Fruit fly (Drosophila melanogaster): ENCODE measurements around the gene TfIIA-L.

The TfIIA-L gene

DNA sequence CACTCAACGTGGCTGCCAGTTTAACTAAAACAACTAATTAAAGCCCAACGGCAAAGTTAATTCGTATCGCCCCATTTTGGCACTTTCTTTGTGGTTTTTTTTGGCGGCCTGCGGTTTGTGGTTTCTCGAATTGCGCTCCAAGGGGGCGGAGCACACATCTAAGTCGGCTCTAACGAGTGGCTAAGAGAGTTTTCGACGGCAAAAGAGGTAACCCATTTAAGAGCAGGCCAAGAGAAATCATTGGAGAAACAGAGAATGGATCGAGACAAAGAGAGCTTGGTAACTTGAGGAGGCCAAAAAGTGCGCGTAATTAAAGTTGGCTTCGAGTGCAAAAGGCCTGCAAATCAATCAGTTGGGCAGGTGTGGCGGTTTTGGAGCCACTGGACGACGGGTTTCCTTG lies 27.9 kb upstream of the TfIIA-L start (continued):
- no peak for TF ChIP-seq wor (GFP tag; IDR thresholded peaks at IDR 0.05)
- no peak for TF ChIP-seq CG2129 (GFP tag; IDR thresholded peaks at IDR 0.05; ENCODE audit: partially characterized antibody)
- TF ChIP-seq danr (GFP tag; IDR thresholded peaks at IDR 0.05) = no peak
- TF ChIP-seq Chrac-16 (GFP tag; optimal IDR thresholded peaks at IDR 0.05) = no peak
- TF ChIP-seq Nf-YB (GFP tag; optimal IDR thresholded peaks at IDR 0.05) = peak; percentile 60

- TF ChIP-seq CG6272 (GFP tag; IDR thresholded peaks at IDR 0.05) (no peak), CG11398 (GFP tag; optimal IDR thresholded peaks at IDR 0.05) (no peak), br (optimal IDR thresholded peaks at IDR 0.05) (no peak), ewg (GFP tag; optimal IDR thresholded peaks at IDR 0.05) (no peak), az2 (GFP tag; optimal IDR thresholded peaks at IDR 0.05) (no peak), Sry-β (GFP tag; optimal IDR thresholded peaks at IDR 0.05) (no peak), Med (GFP tag) (peak; percentile 32), Sry-δ (GFP tag; optimal IDR thresholded peaks at IDR 0.05) (no peak), org-1 (GFP tag; optimal IDR thresholded peaks at IDR 0.05) (no peak), Drgx (GFP tag; IDR thresholded peaks at IDR 0.05) (peak; percentile 43; the same call in 1 of the 2 replicates), CG13624 (GFP tag; optimal IDR thresholded peaks at IDR 0.05) (no peak), D (optimal IDR thresholded peaks at IDR 0.05) (no peak), D (GFP tag; optimal IDR thresholded peaks at IDR 0.05) (no peak), CG17612 (GFP tag; IDR thresholded peaks at IDR 0.05) (no peak), Stat92E (GFP tag; optimal IDR thresholded peaks at IDR 0.05) (no peak), Pdp1 (GFP tag; optimal IDR thresholded peaks at IDR 0.05) (no peak), dysf (GFP tag; IDR thresholded peaks at IDR 0.05) (no peak), CG8290 (GFP tag; optimal IDR thresholded peaks at IDR 0.05) (no peak), CG8290 (tag; optimal IDR thresholded peaks at IDR 0.05) (no peak), CrebB (tag; optimal IDR thresholded peaks at IDR 0.05) (no peak), CG10209 (GFP tag; optimal IDR thresholded peaks at IDR 0.05) (no peak), gsb (GFP tag; IDR thresholded peaks at IDR 0.05) (no peak), Bteb2 (GFP tag; optimal IDR thresholded peaks at IDR 0.05) (no peak), ara (GFP tag; IDR thresholded peaks at IDR 0.05) (no peak), Usf (GFP tag; optimal IDR thresholded peaks at IDR 0.05) (no peak), D19B (GFP tag; optimal IDR thresholded peaks at IDR 0.05) (no peak), Ravus (GFP tag; IDR thresholded peaks at IDR 0.05) (no peak), NfI (GFP tag; optimal IDR thresholded peaks at IDR 0.05) (no peak), CG5180 (GFP tag; optimal IDR thresholded peaks at IDR 0.05) (no peak), CG15601 (tag; optimal IDR thresholded peaks at IDR 0.05) (no peak), CG9876 (GFP tag; optimal IDR thresholded peaks at IDR 0.05) (no peak), CG14965 (GFP tag; optimal IDR thresholded peaks at IDR 0.05; ENCODE audit: borderline replicate concordance) (no peak), nom (GFP tag; optimal IDR thresholded peaks at IDR 0.05) (peak; percentile 42), CG12104 (GFP tag; optimal IDR thresholded peaks at IDR 0.05) (no peak), Xbp1 (GFP tag; optimal IDR thresholded peaks at IDR 0.05) (no peak), prd (optimal IDR thresholded peaks at IDR 0.05) (no peak), prd (GFP tag; IDR thresholded peaks at IDR 0.05) (peak; percentile 53; the same call in 1 of the 3 replicates)
Observed at dm6 chr3R:27224727-27225126, 26.2 kb upstream of the TfIIA-L start.

DNA sequence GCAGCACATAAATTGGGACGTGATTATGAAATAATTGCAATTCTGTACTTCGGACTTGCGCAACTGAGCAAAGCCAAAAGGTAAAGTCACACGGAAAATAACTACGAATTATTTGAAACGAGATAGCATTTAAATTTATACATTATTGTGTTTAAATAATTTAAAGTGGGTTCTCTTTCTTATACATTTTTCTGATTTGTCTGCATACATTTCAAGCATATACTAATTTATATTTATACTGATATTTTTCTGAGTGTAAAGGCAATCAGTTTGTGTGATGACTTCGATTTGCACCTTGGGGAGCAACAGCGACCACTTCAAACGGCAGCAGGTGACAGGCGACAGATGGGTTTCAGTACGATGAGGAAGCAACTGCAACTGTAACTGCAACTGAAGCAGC lies 25.4 kb upstream of the TfIIA-L start:
- peak; percentile 31 for TF ChIP-seq sens (GFP tag)
- no peak for TF ChIP-seq CG4404 (GFP tag; IDR thresholded peaks at IDR 0.05)

Measured in whole organism, embryonic.